Fruit fly (Drosophila melanogaster): ENCODE data around the gene CG32641.

CG32641 gene

DNA sequence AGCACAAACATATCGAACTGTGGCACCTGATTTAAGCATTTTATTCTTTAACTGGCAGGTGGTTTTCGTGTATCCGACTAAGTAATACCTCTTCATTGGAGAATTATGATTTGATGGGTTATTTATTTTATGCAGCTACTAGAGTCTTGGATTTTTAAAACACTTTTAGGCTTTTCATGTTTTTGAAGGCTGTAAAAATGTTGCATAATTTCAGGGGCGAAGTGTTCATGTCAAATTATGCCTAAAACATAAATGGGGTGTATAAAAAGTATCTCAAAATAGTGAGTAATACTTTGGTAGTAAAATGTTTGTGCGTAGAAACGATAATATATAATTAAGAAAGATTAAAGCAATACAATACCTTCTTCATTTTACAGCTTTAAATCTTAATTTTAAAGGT, 49.5 kb upstream of the CG32641 start (continued):
- TF ChIP-seq CG8290 (GFP tag; optimal IDR thresholded peaks at IDR 0.05): peak; percentile 0
- TF ChIP-seq CG8290 (tag; optimal IDR thresholded peaks at IDR 0.05): peak in 1 of 2 experiments; percentile 11
- no peak for TF ChIP-seq br (optimal IDR thresholded peaks at IDR 0.05)
- no peak for TF ChIP-seq run (tag; optimal IDR thresholded peaks at IDR 0.05)
- no peak for TF ChIP-seq trem (tag; optimal IDR thresholded peaks at IDR 0.05)
- TF ChIP-seq CG34422 (GFP tag; IDR thresholded peaks at IDR 0.05): no peak
- no peak for TF ChIP-seq NfI (GFP tag; optimal IDR thresholded peaks at IDR 0.05)
- TF ChIP-seq E2f2 (GFP tag; IDR thresholded peaks at IDR 0.05): no peak
- peak; percentile 44 for TF ChIP-seq HLH4C (GFP tag; IDR thresholded peaks at IDR 0.05; ENCODE audit: partially characterized antibody)
- no peak for TF ChIP-seq HmgD (GFP tag; optimal IDR thresholded peaks at IDR 0.05)
- TF ChIP-seq zfh1 (GFP tag; IDR thresholded peaks at IDR 0.05): no peak
- no peak for TF ChIP-seq Deaf1 (tag; optimal IDR thresholded peaks at IDR 0.05)

DNA sequence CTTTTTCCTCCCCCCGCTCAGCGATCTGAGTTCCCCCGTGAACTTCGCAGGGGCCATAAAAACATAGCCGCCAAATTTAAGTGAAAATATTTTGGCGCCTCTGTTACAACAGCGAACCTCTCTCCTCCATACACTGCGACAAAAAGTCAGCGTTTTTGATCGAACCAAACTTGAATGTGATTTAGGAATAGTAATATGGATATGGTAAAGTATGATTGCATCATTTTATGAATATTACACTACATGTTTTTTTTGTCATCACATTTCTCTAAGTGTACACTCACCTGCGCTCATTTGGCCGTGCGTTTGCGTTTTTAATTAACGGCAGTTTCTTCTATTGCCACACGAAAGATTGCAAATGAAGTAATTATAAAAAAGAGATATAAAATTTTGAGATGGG, 48.6 kb upstream of the CG32641 start:
- TF ChIP-seq CG34224 (GFP tag; IDR thresholded peaks at IDR 0.05; ENCODE audit: partially characterized antibody): no peak
- TF ChIP-seq H15 (GFP tag; IDR thresholded peaks at IDR 0.05): peak; percentile 42; the same call in 1 of the 3 replicates
- peak; percentile 19 for TF ChIP-seq disco-r (GFP tag; optimal IDR thresholded peaks at IDR 0.05)
- no peak for TF ChIP-seq CG6272 (GFP tag; IDR thresholded peaks at IDR 0.05)
- TF ChIP-seq CG13123 (GFP tag; optimal IDR thresholded peaks at IDR 0.05): peak; percentile 31
- TF ChIP-seq CG10147 (GFP tag; optimal IDR thresholded peaks at IDR 0.05): no peak
- TF ChIP-seq CG32532 (GFP tag; IDR thresholded peaks at IDR 0.05): peak; percentile 45
- TF ChIP-seq Ravus (GFP tag; IDR thresholded peaks at IDR 0.05): peak; percentile 33
- TF ChIP-seq CG9876 (GFP tag; optimal IDR thresholded peaks at IDR 0.05): no peak
- TF ChIP-seq CG6765 (GFP tag; optimal IDR thresholded peaks at IDR 0.05): no peak
- peak; percentile 67; the same call in 1 of the 2 replicates for TF ChIP-seq stc (GFP tag; IDR thresholded peaks at IDR 0.05)
- peak; percentile 48; the same call in 1 of the 2 replicates for TF ChIP-seq Rx (GFP tag; IDR thresholded peaks at IDR 0.05)
- no peak for TF ChIP-seq jumu (GFP tag; optimal IDR thresholded peaks at IDR 0.05)
- 0 out of 2 replicates have a peak, but pooled peaks have one; percentile 31 for TF ChIP-seq Gsc (GFP tag; IDR thresholded peaks at IDR 0.05)
- peak; percentile 41; the same call in 1 of the 2 replicates for TF ChIP-seq Rfx (GFP tag; IDR thresholded peaks at IDR 0.05)
- peak; percentile 29; the same call in 1 of the 2 replicates for TF ChIP-seq ap (GFP tag; IDR thresholded peaks at IDR 0.05)
- peak; percentile 29; the same call in 1 of the 2 replicates for TF ChIP-seq Oaz (GFP tag; IDR thresholded peaks at IDR 0.05)
- no peak for TF ChIP-seq Lhr (GFP tag; optimal IDR thresholded peaks at IDR 0.05)
- TF ChIP-seq MESR4 (GFP tag; optimal IDR thresholded peaks at IDR 0.05): no peak
- no peak for TF ChIP-seq CG17802 (tag; optimal IDR thresholded peaks at IDR 0.05)
- no peak for TF ChIP-seq CG6791 (GFP tag; IDR thresholded peaks at IDR 0.05; ENCODE audit: partially characterized antibody)
- TF ChIP-seq CG10366 (GFP tag; IDR thresholded peaks at IDR 0.05): peak; percentile 60
- peak; percentile 8 for TF ChIP-seq HHEX (GFP tag; optimal IDR thresholded peaks at IDR 0.05)
- no peak for TF ChIP-seq tup (GFP tag; optimal IDR thresholded peaks at IDR 0.05)
- peak; percentile 74 for TF ChIP-seq ttk (GFP tag; IDR thresholded peaks at IDR 0.05)
- TF ChIP-seq CG4404 (GFP tag; IDR thresholded peaks at IDR 0.05): no peak
- peak; percentile 54 for TF ChIP-seq ems (GFP tag; optimal IDR thresholded peaks at IDR 0.05)
- TF ChIP-seq nerfin-2 (GFP tag; IDR thresholded peaks at IDR 0.05; ENCODE audit: partially characterized antibody): no peak
- peak; percentile 70 for TF ChIP-seq Oli (tag; optimal IDR thresholded peaks at IDR 0.05)
- TF ChIP-seq Ptx1 (GFP tag; IDR thresholded peaks at IDR 0.05): peak; percentile 76
- no peak for TF ChIP-seq Usf (GFP tag; optimal IDR thresholded peaks at IDR 0.05)
- peak; percentile 84 for TF ChIP-seq dmrt99B (tag; optimal IDR thresholded peaks at IDR 0.05)
- TF ChIP-seq CG10959 (GFP tag; IDR thresholded peaks at IDR 0.05): 0 out of 2 replicates have a peak, but pooled peaks have one; percentile 18
- TF ChIP-seq run (tag; optimal IDR thresholded peaks at IDR 0.05): peak; percentile 57
- TF ChIP-seq pfk (GFP tag; optimal IDR thresholded peaks at IDR 0.05): no peak
- no peak for TF ChIP-seq CG16815 (GFP tag; optimal IDR thresholded peaks at IDR 0.05)
- peak; percentile 28 for TF ChIP-seq gcm (GFP tag; optimal IDR thresholded peaks at IDR 0.05)
- TF ChIP-seq unc-4 (GFP tag; IDR thresholded peaks at IDR 0.05; ENCODE audit: partially characterized antibody): no peak
- TF ChIP-seq onecut (GFP tag; IDR thresholded peaks at IDR 0.05): peak; percentile 55
- TF ChIP-seq br (optimal IDR thresholded peaks at IDR 0.05): no peak

Data from whole organism, embryonic.